Fruit fly (Drosophila melanogaster) whole organism, embryonic: Measurements from ENCODE around the gene Srp14.
A peak's percentile ranks its signal among the peaks of the same experiment; 100 is the strongest.

Experiments used
- B-H2 ChIP-seq: fragments of 200-800 bp; sonication (Bioruptor generic); optimal IDR thresholded peaks from 2 replicates; lab custom pipeline; 2018; ENCODE audit warnings: missing biosample characterization, mild to moderate bottlenecking, missing genetic modification characterization
- C15 ChIP-seq: fragments of 200-800 bp; sonication (Bioruptor generic); IDR thresholded peaks from 3 replicates; pipeline ENCODE4 v1.3.6; 2022; ENCODE audit warnings: missing biosample characterization, missing genetic modification characterization
- CG1024 ChIP-seq: fragments of 200-800 bp; sonication (Bioruptor generic); IDR thresholded peaks from 2 replicates; pipeline ENCODE4 v1.3.6; 2022; ENCODE audit warnings: missing biosample characterization, missing genetic modification characterization
- CG10366 ChIP-seq: fragments of 200-800 bp; sonication (Bioruptor generic); IDR thresholded peaks from 2 replicates; pipeline ENCODE4 v1.3.6; 2022; ENCODE audit warnings: missing biosample characterization, missing genetic modification characterization
- CG10431 ChIP-seq: fragments of 200-800 bp; sonication (Bioruptor generic); optimal IDR thresholded peaks from 3 replicates; lab custom pipeline; 2018; ENCODE audit warnings: missing biosample characterization, mild to moderate bottlenecking, missing genetic modification characterization
- CG11504 ChIP-seq: fragments of 200-800 bp; sonication (Bioruptor generic); optimal IDR thresholded peaks from 3 replicates; lab custom pipeline; 2019; ENCODE audit warnings: missing biosample characterization, mild to moderate bottlenecking, missing genetic modification characterization, moderate library complexity
- CG12236 ChIP-seq: fragments of 200-800 bp; sonication (Bioruptor generic); optimal IDR thresholded peaks from 2 replicates; lab custom pipeline; 2016; ENCODE audit warnings: missing biosample characterization, missing genetic modification characterization
- CG12942 ChIP-seq: fragments of 200-800 bp; sonication (Bioruptor generic); optimal IDR thresholded peaks from 3 replicates; lab custom pipeline; 2016; ENCODE audit warnings: missing biosample characterization, missing genetic modification characterization
- CG13775 ChIP-seq: fragments of 200-800 bp; sonication (Bioruptor generic); optimal IDR thresholded peaks from 3 replicates; lab custom pipeline; 2017; ENCODE audit warnings: missing biosample characterization, mild to moderate bottlenecking, missing genetic modification characterization
- CG1529 ChIP-seq: fragments of 200-800 bp; sonication (Bioruptor generic); optimal IDR thresholded peaks from 3 replicates; lab custom pipeline; 2018; ENCODE audit warnings: missing biosample characterization, missing genetic modification characterization
- CG16779 ChIP-seq: fragments of 200-800 bp; sonication (Bioruptor generic); IDR thresholded peaks from 2 replicates; pipeline ENCODE4 v1.3.6; 2022; ENCODE audit warnings: missing biosample characterization, missing genetic modification characterization
- CG17612 ChIP-seq: fragments of 200-800 bp; sonication (Bioruptor generic); IDR thresholded peaks from 2 replicates; pipeline ENCODE4 v1.3.6; 2022; ENCODE audit warnings: missing biosample characterization, missing genetic modification characterization
- CG2199 ChIP-seq: fragments of 200-800 bp; sonication (Bioruptor generic); IDR thresholded peaks from 3 replicates; pipeline ENCODE4 v1.3.6; 2022; ENCODE audit warnings: missing biosample characterization, missing genetic modification characterization
- CG3847 ChIP-seq: fragments of 200-800 bp; sonication (Bioruptor generic); IDR thresholded peaks from 2 replicates; pipeline ENCODE4 v1.3.6; 2022; ENCODE audit warnings: missing biosample characterization, missing genetic modification characterization
- CG4730 ChIP-seq: fragments of 200-800 bp; sonication (Bioruptor generic); IDR thresholded peaks from 2 replicates; pipeline ENCODE4 v1.3.6; 2022; ENCODE audit warnings: missing biosample characterization, missing genetic modification characterization
- CG5245 ChIP-seq: fragments of 200-800 bp; sonication (Bioruptor generic); optimal IDR thresholded peaks from 3 replicates; lab custom pipeline; 2016; ENCODE audit warnings: missing biosample characterization, missing genetic modification characterization
- CG6254 ChIP-seq: fragments of 200-800 bp; sonication (Bioruptor generic); optimal IDR thresholded peaks from 3 replicates; lab custom pipeline; 2017; ENCODE audit warnings: mild to moderate bottlenecking, missing biosample characterization, missing genetic modification reagents, missing genetic modification characterization
- CG6791 ChIP-seq: fragments of 200-800 bp; sonication (Bioruptor generic); IDR thresholded peaks from 3 replicates; pipeline ENCODE4 v1.3.6; 2022; ENCODE audit warnings: missing biosample characterization, missing genetic modification characterization; ENCODE audit not compliant: partially characterized antibody
- CG7786 ChIP-seq: fragments of 200-800 bp; sonication (Bioruptor generic); optimal IDR thresholded peaks from 2 replicates; lab custom pipeline; 2016; ENCODE audit warnings: missing biosample characterization, missing genetic modification characterization
- CG7963 ChIP-seq: fragments of 200-800 bp; sonication (Bioruptor generic); IDR thresholded peaks from 3 replicates; pipeline ENCODE4 v1.3.6; 2022; ENCODE audit warnings: missing biosample characterization, missing genetic modification characterization; ENCODE audit not compliant: partially characterized antibody
- CG9797 ChIP-seq: fragments of 200-800 bp; sonication (Bioruptor generic); optimal IDR thresholded peaks from 3 replicates; lab custom pipeline; 2018; ENCODE audit warnings: missing biosample characterization, mild to moderate bottlenecking, missing genetic modification characterization
- CoRest ChIP-seq: fragments of 200-800 bp; sonication (Bioruptor generic); optimal IDR thresholded peaks from 3 replicates; lab custom pipeline; 2018; ENCODE audit warnings: missing biosample characterization, mild to moderate bottlenecking, missing genetic modification characterization, moderate library complexity
- D19A ChIP-seq: fragments of 200-800 bp; optimal IDR thresholded peaks from 3 replicates; lab custom pipeline; 2019; ENCODE audit warnings: missing biosample characterization, mild to moderate bottlenecking, missing genetic modification characterization, moderate library complexity
- Eip74EF ChIP-seq, 2 experiments: fragments of 200-800 bp in 1 of 2; fragments of >200 bp in 1 of 2; sonication (Bioruptor generic) in 1 of 2; optimal IDR thresholded peaks; 2 replicates each; lab custom pipeline; 2017 to 2019; ENCODE audit warnings: missing biosample characterization in 2 of 2, missing genetic modification characterization in 2 of 2, mild to moderate bottlenecking in 1 of 2, moderate library complexity in 1 of 2
- H2.0 ChIP-seq: fragments of 200-800 bp; sonication (Bioruptor generic); IDR thresholded peaks from 2 replicates; pipeline ENCODE4 v1.3.6; 2022; ENCODE audit warnings: missing biosample characterization, missing genetic modification characterization
- HLHmδ ChIP-seq: fragments of 200-800 bp; sonication (Bioruptor generic); optimal IDR thresholded peaks from 2 replicates; lab custom pipeline; 2018; ENCODE audit warnings: missing biosample characterization, mild to moderate bottlenecking, missing genetic modification characterization, moderate library complexity
- HmgD ChIP-seq: fragments of 200-800 bp; sonication (Bioruptor generic); optimal IDR thresholded peaks from 3 replicates; lab custom pipeline; 2016; ENCODE audit warnings: missing biosample characterization, missing genetic modification characterization
- Jarid2 ChIP-seq: fragments of 200-800 bp; sonication (Bioruptor generic); optimal IDR thresholded peaks from 3 replicates; lab custom pipeline; 2017; ENCODE audit warnings: mild to moderate bottlenecking, missing biosample characterization, missing genetic modification reagents, missing genetic modification characterization
- MBD-R2 ChIP-seq: fragments of 200-800 bp; sonication (Bioruptor generic); IDR thresholded peaks from 2 replicates; pipeline ENCODE4 v1.3.6; 2022; ENCODE audit warnings: missing biosample characterization, missing genetic modification characterization
- Rfx ChIP-seq: fragments of 200-800 bp; sonication (Bioruptor generic); IDR thresholded peaks from 2 replicates; pipeline ENCODE4 v1.3.6; 2022; ENCODE audit warnings: missing biosample characterization, missing genetic modification characterization
- Six4 ChIP-seq: fragments of 200-800 bp; sonication (Bioruptor generic); optimal IDR thresholded peaks from 2 replicates; lab custom pipeline; 2016; ENCODE audit warnings: missing biosample characterization, missing genetic modification characterization
- Sry-δ ChIP-seq: fragments of 200-800 bp; sonication (Bioruptor generic); optimal IDR thresholded peaks from 2 replicates; lab custom pipeline; 2016; ENCODE audit warnings: missing biosample characterization, missing genetic modification characterization
- Tbp ChIP-seq: fragments of >200 bp; optimal IDR thresholded peaks from 2 replicates; lab custom pipeline; 2018; ENCODE audit warnings: missing biosample characterization, missing genetic modification characterization
- Xrp1 ChIP-seq: fragments of 200-800 bp; sonication (Bioruptor generic); IDR thresholded peaks from 2 replicates; pipeline ENCODE4 v1.3.6; 2022; ENCODE audit warnings: missing biosample characterization, missing genetic modification characterization
- chm ChIP-seq: fragments of 200-800 bp; sonication (Bioruptor generic); IDR thresholded peaks from 2 replicates; pipeline ENCODE4 v1.3.6; 2022; ENCODE audit warnings: missing biosample characterization, missing genetic modification characterization
- cwo ChIP-seq: fragments of 200-800 bp; sonication (Bioruptor generic); optimal IDR thresholded peaks from 3 replicates; lab custom pipeline; 2017; ENCODE audit warnings: missing biosample characterization, missing genetic modification characterization, mild to moderate bottlenecking, moderate library complexity, missing genetic modification reagents
- en ChIP-seq: fragments of 200-800 bp; sonication (Bioruptor generic); optimal IDR thresholded peaks from 2 replicates; lab custom pipeline; 2016; ENCODE audit warnings: missing biosample characterization, missing genetic modification characterization
- fd102C ChIP-seq: fragments of 200-800 bp; sonication (Bioruptor generic); optimal IDR thresholded peaks from 2 replicates; lab custom pipeline; 2018; ENCODE audit warnings: missing biosample characterization, mild to moderate bottlenecking, missing genetic modification characterization, moderate library complexity
- h ChIP-seq: fragments of >200 bp; optimal IDR thresholded peaks from 2 replicates; lab custom pipeline; 2017
- ham ChIP-seq: fragments of 200-800 bp; sonication (Bioruptor generic); IDR thresholded peaks from 2 replicates; pipeline ENCODE4 v1.3.6; 2022; ENCODE audit warnings: missing biosample characterization, missing genetic modification characterization
- ind ChIP-seq: fragments of 200-800 bp; sonication (Bioruptor generic); optimal IDR thresholded peaks from 3 replicates; lab custom pipeline; 2016; ENCODE audit warnings: missing biosample characterization, missing genetic modification characterization
- mld ChIP-seq: fragments of 200-800 bp; sonication (Bioruptor generic); IDR thresholded peaks from 3 replicates; pipeline ENCODE4 v1.3.6; 2022; ENCODE audit warnings: missing biosample characterization, missing genetic modification characterization; ENCODE audit not compliant: partially characterized antibody
- nerfin-2 ChIP-seq: fragments of 200-800 bp; sonication (Bioruptor generic); IDR thresholded peaks from 2 replicates; pipeline ENCODE4 v1.3.6; 2022; ENCODE audit warnings: missing biosample characterization, missing genetic modification characterization; ENCODE audit not compliant: partially characterized antibody
- pb ChIP-seq: fragments of 200-800 bp; sonication (Bioruptor generic); optimal IDR thresholded peaks from 3 replicates; lab custom pipeline; 2016; ENCODE audit warnings: missing biosample characterization, missing genetic modification characterization
- rib ChIP-seq: fragments of 200-800 bp; sonication (Bioruptor generic); IDR thresholded peaks from 2 replicates; pipeline ENCODE4 v1.3.6; 2022; ENCODE audit warnings: missing biosample characterization, missing genetic modification characterization
- ro ChIP-seq: fragments of 200-800 bp; sonication (Bioruptor generic); IDR thresholded peaks from 2 replicates; pipeline ENCODE4 v1.3.6; 2022; ENCODE audit warnings: missing biosample characterization, missing genetic modification characterization
- sd ChIP-seq: fragments of 200-800 bp; sonication (Bioruptor generic); optimal IDR thresholded peaks from 3 replicates; lab custom pipeline; 2018; ENCODE audit warnings: missing biosample characterization, mild to moderate bottlenecking, missing genetic modification characterization, moderate library complexity
- seq ChIP-seq: fragments of 200-800 bp; sonication (Bioruptor generic); IDR thresholded peaks from 2 replicates; pipeline ENCODE4 v1.3.6; 2022; ENCODE audit warnings: missing biosample characterization, missing genetic modification characterization
- sima ChIP-seq: fragments of 200-800 bp; sonication (Bioruptor generic); optimal IDR thresholded peaks from 2 replicates; lab custom pipeline; 2016; ENCODE audit warnings: missing biosample characterization, missing genetic modification characterization
- slbo ChIP-seq: fragments of 200-800 bp; sonication (Bioruptor generic); IDR thresholded peaks from 2 replicates; pipeline ENCODE4 v1.3.6; 2022; ENCODE audit warnings: missing biosample characterization, missing genetic modification characterization
- slp2 ChIP-seq: fragments of 200-800 bp; sonication (Bioruptor generic); optimal IDR thresholded peaks from 2 replicates; lab custom pipeline; 2016; ENCODE audit warnings: missing biosample characterization, missing genetic modification characterization
- sob ChIP-seq: fragments of 200-800 bp; sonication (Bioruptor generic); IDR thresholded peaks from 2 replicates; pipeline ENCODE4 v1.3.6; 2022; ENCODE audit warnings: missing biosample characterization, missing genetic modification characterization

Gene Srp14

dm6 chr3R:20587630-20588479 is 7.9 kb downstream of the Srp14 start, which contains the start of gene Septin2 (continued):
- TF ChIP-seq Six4 (GFP tag; lab: Kevin White, UChicago) (peak; percentile 81), Tbp (GFP tag; lab: Kevin White, UChicago) (no peak), CG4730 (GFP tag; lab: Robert Waterston, UW) (peak; percentile 41; the same call in 1 of the 2 replicates), Xrp1 (GFP tag; lab: Robert Waterston, UW) (peak; percentile 75), CG3847 (no peak), CoRest (tag; lab: Kevin White, UChicago) (peak; percentile 82), CG10366 (GFP tag; lab: Robert Waterston, UW) (peak; percentile 49; the same call in 1 of the 2 replicates), rib (GFP tag; lab: Robert Waterston, UW) (no peak), fd102C (no peak), h (no peak), CG6254 (GFP tag; lab: Kevin White, UChicago) (peak; percentile 86), ro (GFP tag; lab: Robert Waterston, UW) (no peak), slp2 (GFP tag; lab: Kevin White, UChicago) (peak; percentile 64), seq (peak; percentile 62), H2.0 (no peak), CG13775 (peak; percentile 75), CG10431 (peak; percentile 74), Jarid2 (no peak), HLHmδ (GFP tag; lab: Kevin White, UChicago) (peak; percentile 59), sob (GFP tag; lab: Robert Waterston, UW) (no peak), mld (no peak), chm (GFP tag; lab: Robert Waterston, UW) (no peak), en (peak; percentile 28), nerfin-2 (GFP tag; lab: Robert Waterston, UW) (no peak), C15 (no peak)
- TF ChIP-seq, all 482 proteins: peak for 325

DNA sequence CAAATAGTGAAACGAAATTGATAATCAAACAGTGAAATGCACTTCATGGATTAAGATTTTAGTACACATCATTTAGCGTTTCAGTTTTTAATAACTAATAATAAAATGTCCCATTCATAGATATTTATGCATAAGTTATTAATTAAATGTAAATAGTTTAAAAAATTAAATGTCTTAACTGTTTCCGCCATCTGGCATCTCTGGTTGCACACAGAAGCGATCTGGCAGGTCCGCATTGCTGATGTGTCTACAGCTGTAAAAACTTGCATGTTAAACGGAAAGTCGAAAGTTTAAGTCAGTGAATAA is 8.5 kb downstream of the Srp14 start, which contains the start of gene Srp72:
TSS of gene Srp72 (plus strand) at position 232 of the 306 bp plus-strand sequence.
- no peak for TF ChIP-seq pb (GFP tag; lab: Kevin White, UChicago)
- TF ChIP-seq ham, result no peak
- no peak for TF ChIP-seq CG6791
- TF ChIP-seq CG7786, result no peak
- no peak for TF ChIP-seq CG7963
- no peak for TF ChIP-seq sima (GFP tag; lab: Kevin White, UChicago)
- peak; percentile 69 for TF ChIP-seq ind (GFP tag; lab: Kevin White, UChicago)
- no peak for TF ChIP-seq CG1024 (GFP tag; lab: Robert Waterston, UW)
- TF ChIP-seq HmgD, result no peak
- TF ChIP-seq CG9797 (GFP tag; lab: Kevin White, UChicago), result peak; percentile 59
- TF ChIP-seq D19A, result peak; percentile 20
- peak; percentile 33 for TF ChIP-seq sd (tag; lab: Kevin White, UChicago)
- TF ChIP-seq Eip74EF (GFP tag; optimal IDR thresholded peaks at IDR 0.05; lab: Kevin White, UChicago), result no peak
- TF ChIP-seq cwo (GFP tag; lab: Kevin White, UChicago), result peak; percentile 10
- peak; percentile 51; the same call in 1 of the 2 replicates for TF ChIP-seq Rfx (GFP tag; lab: Robert Waterston, UW)
- no peak for TF ChIP-seq Sry-δ
- TF ChIP-seq CG16779, result no peak
- TF ChIP-seq MBD-R2 (GFP tag; lab: Robert Waterston, UW), result peak; percentile 19; the same call in 1 of the 2 replicates
- TF ChIP-seq CG17612, result no peak
- TF ChIP-seq CG2199 (GFP tag; lab: Robert Waterston, UW), result no peak
- peak; percentile 35 for TF ChIP-seq CG12942 (GFP tag; lab: Kevin White, UChicago)
- no peak for TF ChIP-seq CG12236 (GFP tag; lab: Kevin White, UChicago)
- TF ChIP-seq CG11504 (tag; lab: Kevin White, UChicago), result peak; percentile 55
- peak; percentile 70 for TF ChIP-seq slbo (GFP tag; lab: Robert Waterston, UW)
- peak; percentile 23 for TF ChIP-seq CG1529
- peak; percentile 34 for TF ChIP-seq CG5245 (GFP tag; lab: Kevin White, UChicago)
- no peak for TF ChIP-seq B-H2
